Fruit fly (Drosophila melanogaster) whole organism, prepupa: ENCODE results near the gene Cyp4ac3.

Source experiments
- CG8119 ChIP-seq: fragments of 200-800 bp; sonication (Bioruptor generic); IDR thresholded peaks from 3 replicates; pipeline ENCODE4 v1.3.6; 2022; ENCODE audit warnings: missing biosample characterization, missing genetic modification characterization
- Ets21C ChIP-seq: fragments of 200-800 bp; sonication (Bioruptor generic); optimal IDR thresholded peaks from 3 replicates; lab custom pipeline; 2016; ENCODE audit warnings: missing biosample characterization, missing genetic modification characterization
- fd85E ChIP-seq: fragments of 200-800 bp; sonication (Bioruptor generic); optimal IDR thresholded peaks from 3 replicates; lab custom pipeline; 2016; ENCODE audit warnings: missing biosample characterization, missing genetic modification characterization
- topi ChIP-seq: fragments of 200-800 bp; sonication (Bioruptor generic); optimal IDR thresholded peaks from 3 replicates; lab custom pipeline; 2016; ENCODE audit warnings: missing biosample characterization, missing genetic modification characterization

DNA sequence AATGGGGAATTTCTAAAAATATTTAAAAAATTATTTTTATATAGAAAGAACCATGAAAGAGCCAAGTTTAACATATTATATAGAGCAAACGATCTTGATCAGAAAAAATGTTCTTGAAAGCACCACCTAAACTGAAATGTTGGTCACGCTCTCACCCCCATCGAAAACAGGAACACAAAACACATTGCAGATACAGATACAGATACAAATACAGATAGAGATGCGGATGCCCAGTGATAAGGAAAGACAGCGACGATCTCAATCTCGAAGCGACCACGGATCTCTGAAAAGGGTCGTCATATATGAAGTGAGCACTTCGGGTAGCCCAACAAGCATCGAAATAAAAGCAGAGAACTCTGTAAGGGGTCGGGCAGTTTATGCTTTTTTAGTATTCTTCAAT lies 20.9 kb upstream of the Cyp4ac3 start:
- TF ChIP-seq topi (GFP tag; lab: Kevin White, UChicago) (no peak), Ets21C (GFP tag; lab: Kevin White, UChicago) (no peak), CG8119 (GFP tag; lab: Robert Waterston, UW) (no peak), fd85E (no peak)
